Fruit fly (Drosophila melanogaster): ENCODE results near the gene Or67d.

Gene Or67d

dm6 chr3L:10230542-10230941, 42.5 kb upstream of the Or67d start:
- TF ChIP-seq jim (GFP tag; optimal IDR thresholded peaks at IDR 0.05) (no peak), GATAd (GFP tag; optimal IDR thresholded peaks at IDR 0.05) (no peak), Dfd (GFP tag; optimal IDR thresholded peaks at IDR 0.05) (no peak), Hr83 (GFP tag; optimal IDR thresholded peaks at IDR 0.05; ENCODE audit: poor library complexity, severe bottlenecking) (no peak), foxo (GFP tag; optimal IDR thresholded peaks at IDR 0.05) (no peak), CG32264 (GFP tag; optimal IDR thresholded peaks at IDR 0.05) (no peak), Vsx2 (GFP tag; optimal IDR thresholded peaks at IDR 0.05; ENCODE audit: partially characterized antibody) (no peak), fru (GFP tag; optimal IDR thresholded peaks at IDR 0.05) (no peak), brk (GFP tag; optimal IDR thresholded peaks at IDR 0.05) (no peak)

dm6 chr3L:10233025-10233424, 40.0 kb upstream of the Or67d start:
- TF ChIP-seq Hnf4 (GFP tag; optimal IDR thresholded peaks at IDR 0.05) (no peak), CG32264 (GFP tag; optimal IDR thresholded peaks at IDR 0.05) (no peak), Hr83 (GFP tag; optimal IDR thresholded peaks at IDR 0.05; ENCODE audit: poor library complexity, severe bottlenecking) (no peak), sage (GFP tag; optimal IDR thresholded peaks at IDR 0.05) (no peak), lola (GFP tag; optimal IDR thresholded peaks at IDR 0.05) (no peak), Rel (GFP tag; optimal IDR thresholded peaks at IDR 0.05) (no peak), Rel (tag; optimal IDR thresholded peaks at IDR 0.05) (no peak)

dm6 chr3L:10238549-10238948, 34.5 kb upstream of the Or67d start:
- TF ChIP-seq CG9705 (GFP tag; optimal IDR thresholded peaks at IDR 0.05) = no peak
- no peak for TF ChIP-seq psq (GFP tag; optimal IDR thresholded peaks at IDR 0.05)
- TF ChIP-seq foxo (GFP tag; optimal IDR thresholded peaks at IDR 0.05) = no peak
- TF ChIP-seq Hr78 (GFP tag; optimal IDR thresholded peaks at IDR 0.05) = no peak
- TF ChIP-seq dmrt93B (GFP tag; optimal IDR thresholded peaks at IDR 0.05) = no peak
- TF ChIP-seq Dif (GFP tag; optimal IDR thresholded peaks at IDR 0.05; ENCODE audit: partially characterized antibody) = no peak
- no peak for TF ChIP-seq Rel (GFP tag; optimal IDR thresholded peaks at IDR 0.05)
- TF ChIP-seq Rel (tag; optimal IDR thresholded peaks at IDR 0.05) = no peak
- TF ChIP-seq dl (GFP tag; optimal IDR thresholded peaks at IDR 0.05; ENCODE audit: insufficient read depth in 1 of 2, partially characterized antibody in 2 of 2) = no peak
- TF ChIP-seq HLH106 (tag; optimal IDR thresholded peaks at IDR 0.05) = no peak
- no peak for TF ChIP-seq sv (GFP tag; optimal IDR thresholded peaks at IDR 0.05)
- no peak for TF ChIP-seq pan (optimal IDR thresholded peaks at IDR 0.05)
- no peak for TF ChIP-seq lola (GFP tag; optimal IDR thresholded peaks at IDR 0.05)
- TF ChIP-seq CG32264 (GFP tag; optimal IDR thresholded peaks at IDR 0.05) = no peak
- TF ChIP-seq N (GFP tag; optimal IDR thresholded peaks at IDR 0.05) = no peak
- no peak for TF ChIP-seq Dfd (GFP tag; optimal IDR thresholded peaks at IDR 0.05)
- no peak for TF ChIP-seq brk (GFP tag; optimal IDR thresholded peaks at IDR 0.05)
- TF ChIP-seq h (GFP tag; optimal IDR thresholded peaks at IDR 0.05) = no peak

dm6 chr3L:10242243-10242642, 30.8 kb upstream of the Or67d start:
- TF ChIP-seq pan (optimal IDR thresholded peaks at IDR 0.05) (no peak), psq (GFP tag; optimal IDR thresholded peaks at IDR 0.05) (peak; percentile 42), N (GFP tag; optimal IDR thresholded peaks at IDR 0.05) (no peak), lola (GFP tag; optimal IDR thresholded peaks at IDR 0.05) (no peak), Sp1 (GFP tag; optimal IDR thresholded peaks at IDR 0.05) (peak; percentile 62), OdsH (GFP tag; optimal IDR thresholded peaks at IDR 0.05) (peak; percentile 33), br (GFP tag; optimal IDR thresholded peaks at IDR 0.05) (no peak), CG32264 (GFP tag; optimal IDR thresholded peaks at IDR 0.05) (no peak), Abd-B (GFP tag; optimal IDR thresholded peaks at IDR 0.05) (no peak), Hr78 (GFP tag; optimal IDR thresholded peaks at IDR 0.05) (no peak), Myc (optimal IDR thresholded peaks at IDR 0.05) (no peak), CrebA (GFP tag; optimal IDR thresholded peaks at IDR 0.05; ENCODE audit: borderline replicate concordance) (no peak), Dif (GFP tag; optimal IDR thresholded peaks at IDR 0.05; ENCODE audit: partially characterized antibody) (no peak), fru (GFP tag; optimal IDR thresholded peaks at IDR 0.05) (peak; percentile 17), jim (GFP tag; optimal IDR thresholded peaks at IDR 0.05) (no peak), Hnf4 (GFP tag; optimal IDR thresholded peaks at IDR 0.05) (no peak), sage (GFP tag; optimal IDR thresholded peaks at IDR 0.05) (no peak), GATAd (GFP tag; optimal IDR thresholded peaks at IDR 0.05) (no peak), brk (GFP tag; optimal IDR thresholded peaks at IDR 0.05) (no peak), sv (GFP tag; optimal IDR thresholded peaks at IDR 0.05) (no peak), CG9705 (GFP tag; optimal IDR thresholded peaks at IDR 0.05) (no peak), Hr83 (GFP tag; optimal IDR thresholded peaks at IDR 0.05; ENCODE audit: poor library complexity, severe bottlenecking) (no peak), HLH106 (tag; optimal IDR thresholded peaks at IDR 0.05) (peak; percentile 51), h (GFP tag; optimal IDR thresholded peaks at IDR 0.05) (no peak), ey (GFP tag; optimal IDR thresholded peaks at IDR 0.05) (peak; percentile 12), dmrt93B (GFP tag; optimal IDR thresholded peaks at IDR 0.05) (no peak), dsf (GFP tag; optimal IDR thresholded peaks at IDR 0.05; ENCODE audit: borderline replicate concordance) (no peak), Dfd (GFP tag; optimal IDR thresholded peaks at IDR 0.05) (no peak), Rel (GFP tag; optimal IDR thresholded peaks at IDR 0.05) (no peak), Rel (tag; optimal IDR thresholded peaks at IDR 0.05) (no peak), woc (GFP tag; optimal IDR thresholded peaks at IDR 0.05) (no peak), tai (GFP tag; optimal IDR thresholded peaks at IDR 0.05) (no peak), Jra (GFP tag; optimal IDR thresholded peaks at IDR 0.05) (no peak), foxo (GFP tag; optimal IDR thresholded peaks at IDR 0.05) (peak in 1 of 2 experiments; percentile 40), dl (GFP tag; optimal IDR thresholded peaks at IDR 0.05; ENCODE audit: insufficient read depth in 1 of 2, partially characterized antibody in 2 of 2) (no peak), rgr (GFP tag; optimal IDR thresholded peaks at IDR 0.05) (peak; percentile 36), Vsx2 (GFP tag; optimal IDR thresholded peaks at IDR 0.05; ENCODE audit: partially characterized antibody) (no peak), Mio (GFP tag; optimal IDR thresholded peaks at IDR 0.05) (no peak), usp (GFP tag; optimal IDR thresholded peaks at IDR 0.05) (no peak)
